Worm (Caenorhabditis elegans) whole organism, young adult: Measurements from ENCODE around the gene fbxb-34.

Experiments used
- B0336.3 ChIP-seq: fragments of 200-800 bp; sonication (Bioruptor generic); IDR thresholded peaks from 2 replicates; pipeline ENCODE4 v1.3.6; 2022; ENCODE audit warnings: missing genetic modification characterization, missing compliant biosample characterization
- F57C9.4 ChIP-seq: sonication (generic microtip); optimal IDR thresholded peaks from 2 replicates; lab custom pipeline; 2017; ENCODE audit warnings: mild to moderate bottlenecking, missing genetic modification characterization, missing compliant biosample characterization
- T07F8.4 ChIP-seq: sonication (generic microtip); optimal IDR thresholded peaks from 2 replicates; lab custom pipeline; 2016; ENCODE audit warnings: mild to moderate bottlenecking, missing genetic modification characterization, moderate library complexity, missing compliant biosample characterization
- T26A5.8 ChIP-seq: sonication (generic microtip); optimal IDR thresholded peaks from 2 replicates; lab custom pipeline; 2016; ENCODE audit warnings: missing genetic modification characterization, missing compliant biosample characterization
- Y56A3A.18 ChIP-seq: fragments of 200-800 bp; sonication (Bioruptor generic); IDR thresholded peaks from 2 replicates; pipeline ENCODE4 v1.3.6; 2022; ENCODE audit warnings: missing genetic modification reagents, missing genetic modification characterization, missing compliant biosample characterization
- Y67H2A.10 ChIP-seq: fragments of 200-800 bp; sonication (Bioruptor generic); conservative IDR thresholded peaks from 2 replicates; pipeline ENCODE4 v1.3.6; 2022; ENCODE audit warnings: missing genetic modification reagents, missing genetic modification characterization, missing compliant biosample characterization
- ama-1 ChIP-seq, 3 experiments: fragments of 150-350 bp in 1 of 3; sonication (generic microtip) in 2 of 3; optimal IDR thresholded peaks; 2 replicates each; lab custom pipeline; 2014 to 2018; ENCODE audit warnings: missing biosample characterization in 2 of 3, missing genetic modification characterization in 2 of 3, missing genetic modification reagents in 2 of 3
- aptf-2 ChIP-seq: fragments of 200-800 bp; sonication (Bioruptor generic); conservative IDR thresholded peaks from 2 replicates; pipeline ENCODE4 v1.3.6; 2022; ENCODE audit warnings: missing genetic modification reagents, missing genetic modification characterization, missing compliant biosample characterization
- athp-1 ChIP-seq: sonication (generic microtip); optimal IDR thresholded peaks from 2 replicates; lab custom pipeline; 2017; ENCODE audit warnings: mild to moderate bottlenecking, missing genetic modification characterization, missing compliant biosample characterization
- bed-2 ChIP-seq: fragments of 200-800 bp; sonication (Bioruptor generic); IDR thresholded peaks from 2 replicates; pipeline ENCODE4 v1.3.6; 2022; ENCODE audit warnings: missing genetic modification reagents, missing genetic modification characterization, missing compliant biosample characterization
- ceh-58 ChIP-seq: fragments of 200-800 bp; sonication (Bioruptor generic); IDR thresholded peaks from 2 replicates; pipeline ENCODE4 v1.3.6; 2022; ENCODE audit warnings: missing genetic modification characterization, missing compliant biosample characterization
- ceh-79 ChIP-seq: sonication (generic microtip); optimal IDR thresholded peaks from 2 replicates; lab custom pipeline; 2017; ENCODE audit warnings: mild to moderate bottlenecking, missing genetic modification characterization, missing compliant biosample characterization
- chd-7 ChIP-seq: sonication (generic microtip); optimal IDR thresholded peaks from 2 replicates; lab custom pipeline; 2016; ENCODE audit warnings: mild to moderate bottlenecking, missing genetic modification characterization, moderate library complexity, missing compliant biosample characterization
- die-1 ChIP-seq: sonication (generic microtip); optimal IDR thresholded peaks from 2 replicates; lab custom pipeline; 2016; ENCODE audit warnings: missing genotype, mild to moderate bottlenecking, missing genetic modification characterization, missing compliant biosample characterization
- dox-1 ChIP-seq: fragments of 200-800 bp; sonication (Bioruptor generic); IDR thresholded peaks from 2 replicates; pipeline ENCODE4 v1.3.6; 2022; ENCODE audit warnings: missing genetic modification reagents, missing genetic modification characterization, missing compliant biosample characterization
- efl-1 ChIP-seq: fragments of 150-350 bp; optimal IDR thresholded peaks from 2 replicates; lab custom pipeline; 2014; ENCODE audit warnings: missing biosample characterization, missing genetic modification reagents, missing genetic modification characterization
- egrh-3 ChIP-seq: fragments of 200-800 bp; sonication (Bioruptor generic); IDR thresholded peaks from 2 replicates; pipeline ENCODE4 v1.3.6; 2022; ENCODE audit warnings: missing genetic modification reagents, missing genetic modification characterization, missing compliant biosample characterization
- ekl-4 ChIP-seq: fragments of 200-800 bp; sonication (Bioruptor generic); IDR thresholded peaks from 2 replicates; pipeline ENCODE4 v1.3.6; 2022; ENCODE audit warnings: missing genetic modification reagents, missing genetic modification characterization, missing compliant biosample characterization
- fkh-3 ChIP-seq: sonication (generic microtip); optimal IDR thresholded peaks from 2 replicates; lab custom pipeline; 2016; ENCODE audit warnings: mild to moderate bottlenecking, missing genetic modification characterization, missing compliant biosample characterization
- gei-17 ChIP-seq: fragments of 200-800 bp; sonication (Bioruptor generic); optimal IDR thresholded peaks from 2 replicates; lab custom pipeline; 2018; ENCODE audit warnings: mild to moderate bottlenecking, missing genetic modification characterization, missing compliant biosample characterization
- him-1 ChIP-seq: sonication (generic microtip); optimal IDR thresholded peaks from 2 replicates; lab custom pipeline; 2016; ENCODE audit warnings: missing genotype, missing genetic modification reagents, missing genetic modification characterization, missing compliant biosample characterization
- hlh-26 ChIP-seq: fragments of 200-800 bp; sonication (Bioruptor generic); conservative IDR thresholded peaks from 2 replicates; pipeline ENCODE4 v1.3.6; 2022; ENCODE audit warnings: missing genetic modification reagents, missing genetic modification characterization, missing compliant biosample characterization
- let-526 ChIP-seq: fragments of 200-800 bp; sonication (Bioruptor generic); IDR thresholded peaks from 2 replicates; pipeline ENCODE4 v1.3.6; 2022; ENCODE audit warnings: missing genetic modification reagents, missing genetic modification characterization, missing compliant biosample characterization
- lsy-27 ChIP-seq: sonication (generic microtip); optimal IDR thresholded peaks from 2 replicates; lab custom pipeline; 2017; ENCODE audit warnings: missing genetic modification characterization, mild to moderate bottlenecking, missing compliant biosample characterization, antibody characterized with exemption, missing genotype, borderline replicate concordance; ENCODE audit not compliant: insufficient read depth
- madf-10 ChIP-seq: sonication (generic microtip); optimal IDR thresholded peaks from 2 replicates; lab custom pipeline; 2016; ENCODE audit warnings: mild to moderate bottlenecking, missing genetic modification characterization, missing compliant biosample characterization
- madf-6 ChIP-seq: fragments of 200-800 bp; sonication (Bioruptor generic); IDR thresholded peaks from 2 replicates; pipeline ENCODE4 v1.3.6; 2022; ENCODE audit warnings: missing genetic modification reagents, missing genetic modification characterization, missing compliant biosample characterization
- mcd-1 ChIP-seq: fragments of 200-800 bp; sonication (Bioruptor generic); IDR thresholded peaks from 2 replicates; pipeline ENCODE4 v1.3.6; 2022; ENCODE audit warnings: missing genetic modification reagents, missing genetic modification characterization, missing compliant biosample characterization
- nfya-2 ChIP-seq: fragments of 200-800 bp; sonication (Bioruptor generic); IDR thresholded peaks from 2 replicates; pipeline ENCODE4 v1.3.6; 2022; ENCODE audit warnings: missing genetic modification reagents, missing genetic modification characterization, missing compliant biosample characterization
- pha-4 ChIP-seq: fragments of 150-350 bp; sonication (generic microtip); optimal IDR thresholded peaks from 2 replicates; lab custom pipeline; 2014; ENCODE audit warnings: missing biosample characterization, missing genetic modification reagents, missing genetic modification characterization
- rec-8 ChIP-seq, 2 experiments: sonication (generic microtip); optimal IDR thresholded peaks; 2 replicates each; lab custom pipeline; 2016; ENCODE audit warnings: mild to moderate bottlenecking in 2 of 2, missing genetic modification characterization in 2 of 2, missing genetic modification reagents in 2 of 2, missing genotype in 2 of 2, missing biosample characterization in 1 of 2, missing compliant biosample characterization in 1 of 2, moderate library complexity in 1 of 2
- sdz-38 ChIP-seq: sonication (generic microtip); optimal IDR thresholded peaks from 2 replicates; lab custom pipeline; 2016; ENCODE audit warnings: missing genotype, missing genetic modification characterization, missing compliant biosample characterization
- sea-2 ChIP-seq: fragments of 200-800 bp; sonication (Bioruptor generic); IDR thresholded peaks from 2 replicates; pipeline ENCODE4 v1.3.6; 2022; ENCODE audit warnings: missing genetic modification characterization, missing compliant biosample characterization
- snpc-3.4 ChIP-seq: sonication (generic microtip); optimal IDR thresholded peaks from 2 replicates; lab custom pipeline; 2017; ENCODE audit warnings: missing genetic modification characterization, mild to moderate bottlenecking, missing compliant biosample characterization, antibody characterized with exemption, moderate library complexity, missing genotype, missing genetic modification reagents
- sptf-2 ChIP-seq: fragments of 200-800 bp; sonication (Bioruptor generic); optimal IDR thresholded peaks from 2 replicates; lab custom pipeline; 2018; ENCODE audit warnings: mild to moderate bottlenecking, missing genetic modification characterization, missing compliant biosample characterization
- tbx-9 ChIP-seq: sonication (generic microtip); optimal IDR thresholded peaks from 2 replicates; lab custom pipeline; 2016; ENCODE audit warnings: borderline replicate concordance, missing genetic modification characterization, inconsistent platforms, missing compliant biosample characterization
- xnd-1 ChIP-seq: sonication (generic microtip); optimal IDR thresholded peaks from 2 replicates; lab custom pipeline; 2016; ENCODE audit warnings: missing genotype, missing genetic modification reagents, missing genetic modification characterization, missing compliant biosample characterization
- zim-3 ChIP-seq: sonication (generic microtip); optimal IDR thresholded peaks from 2 replicates; lab custom pipeline; 2017; ENCODE audit warnings: mild to moderate bottlenecking, missing genetic modification characterization, moderate library complexity, missing compliant biosample characterization
- ztf-26 ChIP-seq: sonication (generic microtip); optimal IDR thresholded peaks from 2 replicates; lab custom pipeline; 2017; ENCODE audit warnings: missing genetic modification characterization, missing compliant biosample characterization

fbxb-34 gene

ce11 chrII:587533-587932, at the start of gene fbxb-34:
fbxb-34 (plus strand) TSS chrII:587833.
- TF ChIP-seq sdz-38 (no peak), aptf-2 (GFP tag; lab: Robert Waterston, UW) (no peak), ceh-58 (no peak), die-1 (tag; lab: Kevin White, UChicago) (no peak), madf-6 (GFP tag; lab: Robert Waterston, UW) (no peak), Y67H2A.10 (GFP tag; lab: Robert Waterston, UW) (no peak)

- TF ChIP-seq sptf-2 (GFP tag; lab: Kevin White, UChicago), result no peak
- no peak for TF ChIP-seq egrh-3
- no peak for TF ChIP-seq sea-2
- TF ChIP-seq let-526 (GFP tag; lab: Robert Waterston, UW), result no peak
- no peak for TF ChIP-seq zim-3 (tag; lab: Kevin White, UChicago)
- no peak for TF ChIP-seq pha-4 (tag; lab: Kevin White, UChicago)
- TF ChIP-seq rec-8 (tag; optimal IDR thresholded peaks at IDR 0.05; lab: Kevin White, UChicago), result no peak
- no peak for TF ChIP-seq gei-17 (GFP tag; lab: Kevin White, UChicago)
- no peak for TF ChIP-seq dox-1 (GFP tag; lab: Robert Waterston, UW)
- TF ChIP-seq him-1, result no peak
Observed at ce11 chrII:542416-542815, 45.2 kb upstream of the fbxb-34 start.

DNA sequence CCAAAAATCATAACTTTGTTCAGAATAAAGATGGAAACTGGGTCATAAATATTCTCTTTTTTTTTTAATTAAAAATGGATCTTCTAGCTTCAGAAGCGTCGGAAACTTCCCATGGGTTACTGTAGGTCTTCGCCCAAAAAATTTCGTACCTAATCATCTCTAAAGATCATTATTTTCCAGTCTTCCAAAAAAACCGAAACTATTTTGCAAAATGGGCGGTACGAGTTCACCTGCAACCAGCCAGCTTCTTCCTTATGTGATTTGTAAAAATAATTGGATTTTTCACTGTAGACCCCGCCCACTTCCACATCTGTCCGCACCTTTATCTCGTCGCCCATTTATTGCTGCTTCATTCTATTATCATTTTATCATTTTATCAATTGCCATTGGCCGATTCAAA, 41.2 kb upstream of the fbxb-34 start, which contains the start of gene mlt-10:
mlt-10 (plus strand) TSS at position 301 of the 400 bp plus-strand sequence.
- no peak for TF ChIP-seq bed-2 (GFP tag; lab: Robert Waterston, UW)
- no peak for TF ChIP-seq ama-1 (optimal IDR thresholded peaks at IDR 0.05; lab: Kevin White, UChicago)
- no peak for TF ChIP-seq ama-1 (GFP tag; optimal IDR thresholded peaks at IDR 0.05; lab: Kevin White, UChicago)
- TF ChIP-seq lsy-27, result no peak
- no peak for TF ChIP-seq snpc-3.4 (tag; lab: Kevin White, UChicago)
- no peak for TF ChIP-seq mcd-1
- TF ChIP-seq fkh-3 (tag; lab: Kevin White, UChicago), result no peak
- TF ChIP-seq xnd-1 (tag; lab: Kevin White, UChicago), result no peak
- no peak for TF ChIP-seq madf-10
- no peak for TF ChIP-seq Y56A3A.18 (GFP tag; lab: Robert Waterston, UW)
- no peak for TF ChIP-seq ekl-4

ce11 chrII:549501-549900, 38.1 kb upstream of the fbxb-34 start:
- TF ChIP-seq hlh-26 (GFP tag; lab: Robert Waterston, UW) (no peak), ztf-26 (tag; lab: Kevin White, UChicago) (no peak), athp-1 (no peak), tbx-9 (tag; lab: Kevin White, UChicago) (no peak), efl-1 (GFP tag; lab: Kevin White, UChicago) (no peak), nfya-2 (GFP tag; lab: Robert Waterston, UW) (no peak), madf-10 (no peak), chd-7 (no peak), ceh-79 (tag; lab: Kevin White, UChicago) (no peak), sea-2 (no peak), T26A5.8 (tag; lab: Kevin White, UChicago) (no peak), T07F8.4 (tag; lab: Kevin White, UChicago) (no peak), F57C9.4 (tag; lab: Kevin White, UChicago) (no peak), B0336.3 (GFP tag; lab: Robert Waterston, UW) (no peak)
